Fruit fly (Drosophila melanogaster): Measurements from ENCODE around the gene CG32278.
A peak's percentile ranks its signal among the peaks of the same experiment; 100 is the strongest.

The CG32278 gene

DNA sequence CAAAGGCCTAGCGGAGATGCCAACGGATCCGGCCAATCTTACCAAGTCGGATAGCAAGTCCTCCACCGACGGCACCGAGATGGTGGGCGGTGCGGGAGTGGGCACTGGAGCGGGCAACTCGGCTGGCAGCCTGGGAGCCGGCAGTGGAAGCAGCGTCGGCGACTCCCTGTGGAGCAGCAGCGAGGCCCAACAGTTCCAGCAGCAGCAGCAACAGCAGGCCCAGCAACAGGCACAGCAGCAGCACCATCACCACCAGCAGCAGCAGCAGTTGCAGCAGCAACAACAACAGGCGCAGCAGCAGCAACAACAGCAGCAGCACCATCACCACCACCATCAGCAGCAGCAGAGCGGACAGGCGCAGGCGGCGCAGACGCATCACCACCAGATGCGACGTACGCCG lies 18.7 kb upstream of the CG32278 start:
- TF ChIP-seq Smox (GFP tag; optimal IDR thresholded peaks at IDR 0.05) (no peak), CG15336 (GFP tag; IDR thresholded peaks at IDR 0.05) (no peak), CG11762 (GFP tag; optimal IDR thresholded peaks at IDR 0.05; ENCODE audit: insufficient read depth) (no peak), salr (GFP tag; optimal IDR thresholded peaks at IDR 0.05) (no peak)

DNA sequence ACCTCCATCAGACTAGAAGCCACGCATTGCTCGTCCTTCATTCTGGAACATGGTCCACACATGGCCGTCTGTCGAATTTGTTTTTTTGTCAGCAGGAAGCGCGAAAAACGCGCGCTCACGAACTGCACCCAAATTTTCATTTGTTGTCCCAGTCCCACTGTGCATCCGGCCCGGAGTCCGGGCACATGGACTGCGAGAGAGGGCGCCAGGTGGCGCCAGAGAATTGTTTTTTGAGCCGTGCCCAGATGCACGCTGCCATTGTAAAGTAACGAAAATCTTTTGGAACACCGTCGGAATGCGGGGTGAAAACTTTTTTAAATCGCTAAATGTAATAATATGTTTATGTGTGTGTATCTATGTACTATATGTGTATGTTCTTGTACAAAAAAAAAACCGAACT lies 11.4 kb upstream of the CG32278 start:
- TF ChIP-seq fd59A (GFP tag; optimal IDR thresholded peaks at IDR 0.05) (no peak), Smox (GFP tag; optimal IDR thresholded peaks at IDR 0.05) (no peak), CG7368 (GFP tag; optimal IDR thresholded peaks at IDR 0.05) (no peak), fd85E (GFP tag; optimal IDR thresholded peaks at IDR 0.05) (no peak), CG10631 (GFP tag; optimal IDR thresholded peaks at IDR 0.05) (no peak), salr (GFP tag; optimal IDR thresholded peaks at IDR 0.05) (no peak), Eip78C (GFP tag) (no peak), achi (GFP tag; optimal IDR thresholded peaks at IDR 0.05) (no peak), topi (GFP tag; optimal IDR thresholded peaks at IDR 0.05) (no peak)

DNA sequence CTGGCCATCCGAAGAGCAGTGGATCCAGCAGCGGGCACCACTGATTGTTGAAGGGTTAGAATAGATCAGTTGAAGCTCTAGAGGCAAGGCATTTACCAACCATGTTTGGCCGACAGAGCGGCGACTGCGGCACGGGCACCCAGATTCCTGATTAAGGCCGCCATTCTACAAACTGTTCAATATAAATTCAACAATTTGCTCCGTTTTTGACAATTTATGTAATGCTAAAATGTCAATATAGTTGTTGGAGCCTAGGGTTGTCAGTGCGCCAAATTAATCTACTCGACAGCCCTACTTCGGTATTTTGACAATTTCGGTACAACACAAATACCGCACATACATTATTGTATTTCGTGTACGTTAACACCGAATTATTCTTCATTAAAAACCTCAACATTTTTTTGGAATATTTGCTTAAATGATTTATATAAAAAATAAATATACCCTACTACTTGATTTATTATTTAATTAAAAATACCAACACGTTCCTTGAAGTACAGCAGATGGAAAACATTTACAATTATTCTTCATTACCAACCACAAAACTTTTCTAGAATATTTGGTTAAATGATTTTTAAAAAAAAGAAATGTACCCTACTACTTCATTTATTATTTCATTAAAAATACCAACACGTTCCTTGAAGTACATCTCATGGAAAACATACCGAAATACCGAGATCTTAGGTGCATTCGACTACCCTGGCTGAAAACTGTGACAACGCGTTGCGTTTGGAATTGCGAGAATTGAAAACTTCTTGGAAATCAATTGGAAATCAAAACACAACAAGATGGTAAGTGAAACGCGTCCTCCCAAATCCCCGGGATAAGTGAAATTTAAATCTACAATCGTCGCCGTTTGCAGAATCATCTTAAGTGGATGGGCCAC lies 9.5 kb upstream of the CG32278 start, which contains the start of the genes ND-30 and CG15812:
TSS of gene ND-30 (minus strand) at position 270 of the 886 bp plus-strand sequence.
TSS of gene CG15812 (plus strand) at position 683 of the 886 bp plus-strand sequence.
- TF ChIP-seq Lpt (GFP tag; optimal IDR thresholded peaks at IDR 0.05) = no peak
- no peak for TF ChIP-seq Eip75B (GFP tag; optimal IDR thresholded peaks at IDR 0.05)
- no peak for TF ChIP-seq CG8319 (GFP tag; optimal IDR thresholded peaks at IDR 0.05)
- TF ChIP-seq CG8119 (GFP tag; IDR thresholded peaks at IDR 0.05) = no peak
- no peak for TF ChIP-seq OdsH (GFP tag; optimal IDR thresholded peaks at IDR 0.05)
- TF ChIP-seq cyc (GFP tag; optimal IDR thresholded peaks at IDR 0.05) = peak; percentile 21
- no peak for TF ChIP-seq CG6792 (GFP tag; optimal IDR thresholded peaks at IDR 0.05)
- no peak for TF ChIP-seq CG34406 (GFP tag; optimal IDR thresholded peaks at IDR 0.05)
- TF ChIP-seq fd85E (GFP tag; optimal IDR thresholded peaks at IDR 0.05) = no peak
- no peak for TF ChIP-seq Sox15 (GFP tag; optimal IDR thresholded peaks at IDR 0.05)
- TF ChIP-seq CG7368 (GFP tag; optimal IDR thresholded peaks at IDR 0.05) = no peak
- no peak for TF ChIP-seq achi (GFP tag; optimal IDR thresholded peaks at IDR 0.05)
- peak; percentile 48 for TF ChIP-seq esn (GFP tag; optimal IDR thresholded peaks at IDR 0.05)
- TF ChIP-seq CG10631 (GFP tag; optimal IDR thresholded peaks at IDR 0.05) = no peak
- TF ChIP-seq CG31627 (GFP tag; optimal IDR thresholded peaks at IDR 0.05) = no peak
- no peak for TF ChIP-seq Eip93F (GFP tag; optimal IDR thresholded peaks at IDR 0.05)
- TF ChIP-seq Hr39 (GFP tag; optimal IDR thresholded peaks at IDR 0.05) = no peak
- TF ChIP-seq CG3919 (GFP tag; optimal IDR thresholded peaks at IDR 0.05) = no peak
- TF ChIP-seq Ets21C (GFP tag; optimal IDR thresholded peaks at IDR 0.05) = no peak
- TF ChIP-seq CG11902 (GFP tag; optimal IDR thresholded peaks at IDR 0.05) = no peak
- TF ChIP-seq CG3032 (tag; optimal IDR thresholded peaks at IDR 0.05) = peak; percentile 14
- no peak for TF ChIP-seq svp (GFP tag)
- TF ChIP-seq CG11294 (GFP tag; IDR thresholded peaks at IDR 0.05) = no peak
- TF ChIP-seq CG9139 (GFP tag; optimal IDR thresholded peaks at IDR 0.05) = no peak
- no peak for TF ChIP-seq net (GFP tag; optimal IDR thresholded peaks at IDR 0.05)
- no peak for TF ChIP-seq dsx (GFP tag; optimal IDR thresholded peaks at IDR 0.05; ENCODE audit: poor library complexity, severe bottlenecking)

DNA sequence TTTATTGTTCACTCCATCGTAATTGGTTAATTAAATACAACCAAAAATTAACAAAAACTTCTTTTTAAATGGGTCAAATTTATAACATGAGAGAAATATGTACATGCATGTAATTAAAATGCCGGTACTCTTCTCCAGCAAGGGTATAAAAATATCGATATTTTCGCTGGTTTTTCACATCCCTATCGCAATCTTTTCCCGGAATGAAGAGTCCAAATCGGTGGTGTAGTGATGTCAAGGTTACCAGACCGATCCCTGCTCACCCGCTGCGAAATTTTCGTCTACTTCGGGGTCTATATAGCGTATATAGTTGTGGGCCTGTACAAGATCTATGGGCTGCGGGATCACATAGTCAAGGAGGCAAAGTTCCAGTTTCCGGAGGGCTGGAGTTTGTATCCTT lies 7.1 kb upstream of the CG32278 start, which contains the start of gene rasp:
TSS of gene rasp (plus strand) at position 213 of the 400 bp plus-strand sequence.
- TF ChIP-seq Sox102F (GFP tag; optimal IDR thresholded peaks at IDR 0.05) (no peak), CG1621 (tag; optimal IDR thresholded peaks at IDR 0.05) (peak; percentile 90)
